Worm (Caenorhabditis elegans): ENCODE results near the gene Y41G9A.6.

Y41G9A.6 gene

ce11 chrX:2966252-2966651 lies 37.4 kb downstream of the Y41G9A.6 start:
- TF ChIP-seq dpl-1 (GFP tag; optimal IDR thresholded peaks at IDR 0.05), result no peak

- 0 out of 2 replicates have a peak, but pooled peaks have one; percentile 28 for TF ChIP-seq mab-9 (GFP tag; IDR thresholded peaks at IDR 0.05)
- no peak for TF ChIP-seq vab-15 (tag; optimal IDR thresholded peaks at IDR 0.05)
- TF ChIP-seq irx-1 (tag; optimal IDR thresholded peaks at IDR 0.05), result no peak
- no peak for TF ChIP-seq pqm-1 (tag; optimal IDR thresholded peaks at IDR 0.05)
- TF ChIP-seq efl-1 (optimal IDR thresholded peaks at IDR 0.05), result no peak
- peak in 1 of 2 experiments; percentile 26 for TF ChIP-seq efl-1 (GFP tag; optimal IDR thresholded peaks at IDR 0.05 in 1 of 2)
- TF ChIP-seq ces-1 (GFP tag; optimal IDR thresholded peaks at IDR 0.05), result no peak
- no peak for TF ChIP-seq F16B12.6 (tag; optimal IDR thresholded peaks at IDR 0.05)
- no peak for TF ChIP-seq nhr-85 (tag)
- peak; percentile 87 for TF ChIP-seq snpc-4 (tag; optimal IDR thresholded peaks at IDR 0.05)
Observed at ce11 chrX:2960703-2961102, 42.9 kb downstream of the Y41G9A.6 start.

- TF ChIP-seq lin-14 (GFP tag; optimal IDR thresholded peaks at IDR 0.05) (peak; percentile 58), nhr-85 (tag) (no peak)
Observed at ce11 chrX:2957446-2957985, 46.1 kb downstream of the Y41G9A.6 start, which contains the start of gene gbb-1. TSS of gene gbb-1 (plus strand) at chrX:2957935.

ce11 chrX:2955628-2956027 lies 48.0 kb downstream of the Y41G9A.6 start:
- TF ChIP-seq lin-39 (tag; optimal IDR thresholded peaks at IDR 0.05) (no peak), C04F5.9 (tag; optimal IDR thresholded peaks at IDR 0.05) (no peak), hlh-17 (GFP tag; optimal IDR thresholded peaks at IDR 0.05; ENCODE audit: borderline replicate concordance) (no peak), fkh-4 (tag; optimal IDR thresholded peaks at IDR 0.05; ENCODE audit: borderline replicate concordance) (no peak), lin-14 (GFP tag; optimal IDR thresholded peaks at IDR 0.05) (peak; percentile 49), unc-86 (tag; optimal IDR thresholded peaks at IDR 0.05) (peak; percentile 65), unc-98 (GFP tag; IDR thresholded peaks at IDR 0.05) (no peak)

ce11 chrX:2953522-2954032 lies 50.0 kb downstream of the Y41G9A.6 start:
- 0 out of 2 replicates have a peak, but pooled peaks have one; percentile 12 for TF ChIP-seq mab-9 (GFP tag; IDR thresholded peaks at IDR 0.05)
- peak; percentile 72 for TF ChIP-seq lin-14 (GFP tag; optimal IDR thresholded peaks at IDR 0.05)
- no peak for TF ChIP-seq lsy-2 (tag; optimal IDR thresholded peaks at IDR 0.05)
